Fruit fly (Drosophila melanogaster): ENCODE results near the gene CG15337.

Gene CG15337

dm6 chrX:8159754-8160153 lies at the start of gene CG15337:
CG15337 (plus strand) TSS chrX:8160054.
- TF ChIP-seq noc (tag; optimal IDR thresholded peaks at IDR 0.05): no peak

dm6 chrX:8110984-8111383 lies 48.9 kb upstream of the CG15337 start:
- no peak for TF ChIP-seq noc (tag; optimal IDR thresholded peaks at IDR 0.05)

dm6 chrX:8112715-8113114 lies 47.1 kb upstream of the CG15337 start:
- peak; percentile 43 for TF ChIP-seq noc (tag; optimal IDR thresholded peaks at IDR 0.05)

- peak; percentile 93 for TF ChIP-seq noc (tag; optimal IDR thresholded peaks at IDR 0.05)
Observed at dm6 chrX:8113386-8114279, 46.2 kb upstream of the CG15337 start.

- peak; percentile 77 for TF ChIP-seq noc (tag; optimal IDR thresholded peaks at IDR 0.05)
Observed at dm6 chrX:8114476-8115342, 45.1 kb upstream of the CG15337 start.

dm6 chrX:8115343-8115676 lies 44.5 kb upstream of the CG15337 start:
- no peak for TF ChIP-seq noc (tag; optimal IDR thresholded peaks at IDR 0.05)

- TF ChIP-seq noc (tag; optimal IDR thresholded peaks at IDR 0.05): peak; percentile 17
Observed at dm6 chrX:8115717-8116311, 44.0 kb upstream of the CG15337 start, which contains the start of gene Gclc. Gclc (minus strand) TSS chrX:8116147.

dm6 chrX:8116813-8117212 lies 43.0 kb upstream of the CG15337 start, which contains the start of gene CG1575:
CG1575 (plus strand) TSS chrX:8117012.
- no peak for TF ChIP-seq noc (tag; optimal IDR thresholded peaks at IDR 0.05)

dm6 chrX:8120939-8121338 lies 38.9 kb upstream of the CG15337 start, which contains the start of gene CG2260:
CG2260 (minus strand) TSS chrX:8121147.
- no peak for TF ChIP-seq noc (tag; optimal IDR thresholded peaks at IDR 0.05)

dm6 chrX:8122834-8123233 lies 37.0 kb upstream of the CG15337 start:
- TF ChIP-seq noc (tag; optimal IDR thresholded peaks at IDR 0.05): no peak

- TF ChIP-seq noc (tag; optimal IDR thresholded peaks at IDR 0.05): no peak
Observed at dm6 chrX:8125224-8125649, 34.6 kb upstream of the CG15337 start.

dm6 chrX:8126149-8126548 lies 33.7 kb upstream of the CG15337 start:
- TF ChIP-seq noc (tag; optimal IDR thresholded peaks at IDR 0.05): no peak

- TF ChIP-seq noc (tag; optimal IDR thresholded peaks at IDR 0.05): no peak
Observed at dm6 chrX:8128133-8128532, 31.7 kb upstream of the CG15337 start.

- TF ChIP-seq noc (tag; optimal IDR thresholded peaks at IDR 0.05): no peak
Observed at dm6 chrX:8129204-8129997, 30.5 kb upstream of the CG15337 start, which contains the start of gene CG2116. CG2116 (plus strand) TSS chrX:8129812.

dm6 chrX:8131693-8132313 lies 28.1 kb upstream of the CG15337 start, which contains the start of gene CG10958:
CG10958 (plus strand) TSS chrX:8132285.
- TF ChIP-seq noc (tag; optimal IDR thresholded peaks at IDR 0.05): peak; percentile 68

Data from whole organism, larva.